Comparison of ENCODE assay signal across 6 fruit fly cellular contexts in genomic region chrX:2366171-2366570, dm6.
TF ChIP-seq lines count a peak whose summit lies in the region.

Gene CG2841 (minus strand): TSS chrX:2366356.

- TF ChIP-seq CTCF in whole organism, embryonic (GFP tag; optimal IDR thresholded peaks at IDR 0.05; lab: Kevin White, UChicago), result peak; percentile 56

TF ChIP-seq in whole organism, 6 proteins besides CTCF, POLR2A, EP300 and RAD21:
- TF ChIP-seq EcR (GFP tag; optimal IDR thresholded peaks at IDR 0.05; lab: Kevin White, UChicago), result no peak
- TF ChIP-seq Dll (optimal IDR thresholded peaks at IDR 0.05; lab: Kevin White, UChicago), result peak; percentile 32
- TF ChIP-seq usp (GFP tag; optimal IDR thresholded peaks at IDR 0.05; lab: Kevin White, UChicago), result no peak

TF ChIP-seq in whole organism, adult, 20 proteins besides CTCF, POLR2A, EP300 and RAD21:
- TF ChIP-seq tj (GFP tag; optimal IDR thresholded peaks at IDR 0.05; lab: Kevin White, UChicago), result peak; percentile 2
- TF ChIP-seq kay (GFP tag; lab: Kevin White, UChicago; ENCODE audit: borderline replicate concordance), result no peak

TF ChIP-seq in whole organism, embryonic, 481 proteins besides CTCF, POLR2A, EP300 and RAD21 (continues in another document):
- no peak for TF ChIP-seq Gsc (GFP tag; IDR thresholded peaks at IDR 0.05; lab: Robert Waterston, UW)
- no peak for TF ChIP-seq ac (GFP tag; optimal IDR thresholded peaks at IDR 0.05; lab: Kevin White, UChicago)
- peak; percentile 28; the same call in 1 of the 2 replicates for TF ChIP-seq amos (GFP tag; IDR thresholded peaks at IDR 0.05; lab: Robert Waterston, UW; ENCODE audit: partially characterized antibody)
- peak; percentile 36; the same call in 1 of the 2 replicates for TF ChIP-seq ttk (GFP tag; IDR thresholded peaks at IDR 0.05; lab: Robert Waterston, UW)
- TF ChIP-seq Dll (GFP tag; IDR thresholded peaks at IDR 0.05; lab: Robert Waterston, UW; ENCODE audit: partially characterized antibody), result 0 out of 4 replicates have a peak, but pooled peaks have one; percentile 22
- 0 out of 3 replicates have a peak, but pooled peaks have one; percentile 13 for TF ChIP-seq HLH4C (GFP tag; IDR thresholded peaks at IDR 0.05; lab: Robert Waterston, UW; ENCODE audit: partially characterized antibody)
- peak in 1 of 2 experiments; percentile 36 for TF ChIP-seq crp (GFP tag; optimal IDR thresholded peaks at IDR 0.05; lab: Kevin White, UChicago)
- TF ChIP-seq CG14667 (GFP tag; IDR thresholded peaks at IDR 0.05; lab: Robert Waterston, UW), result no peak
- TF ChIP-seq nom (GFP tag; optimal IDR thresholded peaks at IDR 0.05; lab: Kevin White, UChicago), result peak; percentile 2
- TF ChIP-seq shn (GFP tag; optimal IDR thresholded peaks at IDR 0.05; lab: Kevin White, UChicago), result no peak
- 0 out of 4 replicates have a peak, but pooled peaks have one; percentile 48 for TF ChIP-seq chinmo (GFP tag; IDR thresholded peaks at IDR 0.05; lab: Robert Waterston, UW; ENCODE audit: partially characterized antibody)
- TF ChIP-seq CG13287 (GFP tag; IDR thresholded peaks at IDR 0.05; lab: Robert Waterston, UW; ENCODE audit: partially characterized antibody), result peak; percentile 21; the same call in 1 of the 2 replicates
- TF ChIP-seq CG10431 (GFP tag; optimal IDR thresholded peaks at IDR 0.05; lab: Kevin White, UChicago), result peak; percentile 79
- TF ChIP-seq Adf1 (GFP tag; IDR thresholded peaks at IDR 0.05; lab: Robert Waterston, UW), result peak; percentile 72
- no peak for TF ChIP-seq vnd (GFP tag; IDR thresholded peaks at IDR 0.05; lab: Robert Waterston, UW; ENCODE audit: partially characterized antibody)
- peak; percentile 18 for TF ChIP-seq Deaf1 (tag; optimal IDR thresholded peaks at IDR 0.05; lab: Kevin White, UChicago)
- peak; percentile 61 for TF ChIP-seq Jarid2 (GFP tag; optimal IDR thresholded peaks at IDR 0.05; lab: Kevin White, UChicago)
- TF ChIP-seq crol (GFP tag; IDR thresholded peaks at IDR 0.05; lab: Robert Waterston, UW), result peak; percentile 67

TF ChIP-seq in whole organism, prepupa, 60 proteins besides CTCF, POLR2A, EP300 and RAD21:
- peak in 1 of 2 experiments; percentile 49 for TF ChIP-seq ss (GFP tag; optimal IDR thresholded peaks at IDR 0.05; lab: Kevin White, UChicago)
- no peak for TF ChIP-seq CG11762 (GFP tag; optimal IDR thresholded peaks at IDR 0.05; lab: Kevin White, UChicago; ENCODE audit: insufficient read depth)
- no peak for TF ChIP-seq achi (GFP tag; optimal IDR thresholded peaks at IDR 0.05; lab: Kevin White, UChicago)
- no peak for TF ChIP-seq CG31627 (GFP tag; optimal IDR thresholded peaks at IDR 0.05; lab: Kevin White, UChicago)
- peak; percentile 0 for TF ChIP-seq CG6854 (GFP tag; optimal IDR thresholded peaks at IDR 0.05; lab: Kevin White, UChicago)
- peak; percentile 38 for TF ChIP-seq svp (GFP tag; lab: Kevin White, UChicago)
- no peak for TF ChIP-seq Eip93F (GFP tag; optimal IDR thresholded peaks at IDR 0.05; lab: Kevin White, UChicago)
- TF ChIP-seq Lpt (GFP tag; optimal IDR thresholded peaks at IDR 0.05; lab: Kevin White, UChicago), result no peak
- TF ChIP-seq CG6163 (GFP tag; IDR thresholded peaks at IDR 0.05; lab: Robert Waterston, UW), result 0 out of 3 replicates have a peak, but pooled peaks have one; percentile 15
- no peak for TF ChIP-seq pdm3 (GFP tag; optimal IDR thresholded peaks at IDR 0.05; lab: Kevin White, UChicago)
- TF ChIP-seq CG3919 (GFP tag; optimal IDR thresholded peaks at IDR 0.05; lab: Kevin White, UChicago), result peak; percentile 24
- no peak for TF ChIP-seq Sox102F (GFP tag; optimal IDR thresholded peaks at IDR 0.05; lab: Kevin White, UChicago)
- no peak for TF ChIP-seq CG8119 (GFP tag; IDR thresholded peaks at IDR 0.05; lab: Robert Waterston, UW)
- no peak for TF ChIP-seq CG16779 (tag; optimal IDR thresholded peaks at IDR 0.05; lab: Kevin White, UChicago)
TF ChIP-seq in whole organism, prepupa: peak in this region for 5.

TF ChIP-seq in whole organism, pupa, 21 proteins besides CTCF, POLR2A, EP300 and RAD21:
- TF ChIP-seq CG13204 (GFP tag; optimal IDR thresholded peaks at IDR 0.05; lab: Kevin White, UChicago) (peak; percentile 50), Pif1B (GFP tag; optimal IDR thresholded peaks at IDR 0.05; lab: Kevin White, UChicago) (no peak), CG4496 (GFP tag; IDR thresholded peaks at IDR 0.05; lab: Robert Waterston, UW) (peak; percentile 68), CG32121 (GFP tag; IDR thresholded peaks at IDR 0.05; lab: Robert Waterston, UW) (0 out of 2 replicates have a peak, but pooled peaks have one; percentile 6), Snoo (tag; optimal IDR thresholded peaks at IDR 0.05; lab: Kevin White, UChicago) (no peak)

TF ChIP-seq in whole organism, wandering third instar larva, 38 proteins besides CTCF, POLR2A, EP300 and RAD21:
- TF ChIP-seq ey (GFP tag; optimal IDR thresholded peaks at IDR 0.05; lab: Kevin White, UChicago) (no peak), Vsx2 (GFP tag; optimal IDR thresholded peaks at IDR 0.05; lab: Kevin White, UChicago; ENCODE audit: partially characterized antibody) (peak; percentile 61), br (GFP tag; optimal IDR thresholded peaks at IDR 0.05; lab: Kevin White, UChicago) (no peak), Hr83 (GFP tag; optimal IDR thresholded peaks at IDR 0.05; lab: Kevin White, UChicago; ENCODE audit: poor library complexity, severe bottlenecking) (no peak)
TF ChIP-seq in whole organism, wandering third instar larva: peak in this region for 1.
